Fruit fly (Drosophila melanogaster) whole organism, pupa: Measurements from ENCODE around the gene Naglu.

Experiments
- CG10348 ChIP-seq: fragments of 200-800 bp; sonication (Bioruptor generic); IDR thresholded peaks from 2 replicates; pipeline ENCODE4 v1.3.6; 2022; ENCODE audit warnings: missing biosample characterization, missing genetic modification characterization
- CG9948 ChIP-seq: fragments of 200-800 bp; sonication (Bioruptor generic); optimal IDR thresholded peaks from 2 replicates; lab custom pipeline; 2018; ENCODE audit warnings: missing biosample characterization, mild to moderate bottlenecking, missing genetic modification characterization, moderate library complexity
- EcR ChIP-seq: fragments of 200-800 bp; sonication (Bioruptor generic); optimal IDR thresholded peaks from 3 replicates; lab custom pipeline; 2019; ENCODE audit warnings: missing biosample characterization, missing genetic modification characterization, mild to moderate bottlenecking, moderate library complexity, missing genetic modification reagents
- Pif1A ChIP-seq: fragments of 200-800 bp; sonication (Bioruptor generic); optimal IDR thresholded peaks from 3 replicates; lab custom pipeline; 2016; ENCODE audit warnings: missing biosample characterization, missing genetic modification characterization

- TF ChIP-seq CG9948 (tag; lab: Kevin White, UChicago), result no peak
- no peak for TF ChIP-seq CG10348 (GFP tag; lab: Robert Waterston, UW)
- no peak for TF ChIP-seq EcR (GFP tag; lab: Kevin White, UChicago)
- TF ChIP-seq Pif1A (GFP tag; lab: Kevin White, UChicago), result no peak
Measured at dm6 chr2L:8418113-8418885, 6.6 kb upstream of the Naglu start.
